Fruit fly (Drosophila melanogaster) whole organism, embryonic: ENCODE data around the gene CG5776.

Experiments
- CG10274 ChIP-seq: fragments of 200-800 bp; sonication (Bioruptor generic); optimal IDR thresholded peaks from 3 replicates; lab custom pipeline; 2017; ENCODE audit warnings: missing biosample characterization, mild to moderate bottlenecking, missing genetic modification characterization
- CG11085 ChIP-seq: fragments of 200-800 bp; sonication (Bioruptor generic); IDR thresholded peaks from 2 replicates; pipeline ENCODE4 v1.3.6; 2022; ENCODE audit warnings: missing biosample characterization, missing genetic modification characterization
- CG11456 ChIP-seq: fragments of 200-800 bp; sonication (Bioruptor generic); IDR thresholded peaks from 3 replicates; pipeline ENCODE4 v1.3.6; 2022; ENCODE audit warnings: missing biosample characterization, missing genetic modification characterization
- CG12769 ChIP-seq: fragments of 200-800 bp; sonication (Bioruptor generic); optimal IDR thresholded peaks from 2 replicates; lab custom pipeline; 2019; ENCODE audit warnings: missing biosample characterization, mild to moderate bottlenecking, missing genetic modification characterization, moderate library complexity
- CG12942 ChIP-seq: fragments of 200-800 bp; sonication (Bioruptor generic); optimal IDR thresholded peaks from 3 replicates; lab custom pipeline; 2016; ENCODE audit warnings: missing biosample characterization, missing genetic modification characterization
- CG13424 ChIP-seq: fragments of 200-800 bp; sonication (Bioruptor generic); optimal IDR thresholded peaks from 2 replicates; lab custom pipeline; 2019; ENCODE audit warnings: missing biosample characterization, mild to moderate bottlenecking, missing genetic modification characterization, moderate library complexity
- CG15479 ChIP-seq: fragments of 200-800 bp; sonication (Bioruptor generic); optimal IDR thresholded peaks from 3 replicates; lab custom pipeline; 2019; ENCODE audit warnings: missing biosample characterization, mild to moderate bottlenecking, missing genetic modification characterization, moderate library complexity
- CG16863 ChIP-seq: fragments of 200-800 bp; sonication (Bioruptor generic); optimal IDR thresholded peaks from 3 replicates; lab custom pipeline; 2016; ENCODE audit warnings: missing biosample characterization, missing genetic modification characterization
- CG17186 ChIP-seq: fragments of 200-800 bp; sonication (Bioruptor generic); optimal IDR thresholded peaks from 3 replicates; lab custom pipeline; 2017; ENCODE audit warnings: missing biosample characterization, missing genetic modification reagents, missing genetic modification characterization
- CG17802 ChIP-seq: fragments of 200-800 bp; sonication (Bioruptor generic); optimal IDR thresholded peaks from 2 replicates; lab custom pipeline; 2018; ENCODE audit warnings: missing biosample characterization, mild to moderate bottlenecking, missing genetic modification characterization, moderate library complexity
- CG17912 ChIP-seq: fragments of 200-800 bp; sonication (Bioruptor generic); optimal IDR thresholded peaks from 2 replicates; lab custom pipeline; 2018; ENCODE audit warnings: missing biosample characterization, mild to moderate bottlenecking, missing genetic modification characterization
- CG3065 ChIP-seq: fragments of 200-800 bp; sonication (Bioruptor generic); optimal IDR thresholded peaks from 2 replicates; lab custom pipeline; 2016; ENCODE audit warnings: missing biosample characterization, missing genetic modification characterization
- CG34376 ChIP-seq: fragments of 200-800 bp; sonication (Bioruptor generic); optimal IDR thresholded peaks from 2 replicates; lab custom pipeline; 2018; ENCODE audit warnings: missing biosample characterization, mild to moderate bottlenecking, missing genetic modification characterization
- CG34422 ChIP-seq: fragments of 200-800 bp; sonication (Bioruptor generic); IDR thresholded peaks from 3 replicates; pipeline ENCODE4 v1.3.6; 2022; ENCODE audit warnings: missing biosample characterization, missing genetic modification characterization
- CG3995 ChIP-seq: fragments of 200-800 bp; sonication (Bioruptor generic); optimal IDR thresholded peaks from 3 replicates; lab custom pipeline; 2016; ENCODE audit warnings: missing biosample characterization, missing genetic modification characterization
- CG6689 ChIP-seq: fragments of 200-800 bp; sonication (Bioruptor generic); IDR thresholded peaks from 2 replicates; pipeline ENCODE4 v1.3.6; 2022; ENCODE audit warnings: missing biosample characterization, missing genetic modification characterization
- CG7556 ChIP-seq: fragments of 200-800 bp; sonication (Bioruptor generic); optimal IDR thresholded peaks from 2 replicates; lab custom pipeline; 2017; ENCODE audit warnings: missing biosample characterization, mild to moderate bottlenecking, missing genetic modification characterization
- CG9876 ChIP-seq: fragments of 200-800 bp; sonication (Bioruptor generic); optimal IDR thresholded peaks from 2 replicates; lab custom pipeline; 2016; ENCODE audit warnings: missing biosample characterization, missing genetic modification characterization
- D19B ChIP-seq: fragments of 200-800 bp; sonication (Bioruptor generic); optimal IDR thresholded peaks from 2 replicates; lab custom pipeline; 2017; ENCODE audit warnings: missing biosample characterization, mild to moderate bottlenecking, missing genetic modification characterization
- Dp ChIP-seq: fragments of 200-800 bp; sonication (Bioruptor generic); optimal IDR thresholded peaks from 2 replicates; lab custom pipeline; 2018; ENCODE audit warnings: missing biosample characterization, mild to moderate bottlenecking, missing genetic modification characterization, moderate library complexity
- HHEX ChIP-seq: fragments of 200-800 bp; sonication (Bioruptor generic); optimal IDR thresholded peaks from 3 replicates; lab custom pipeline; 2017; ENCODE audit warnings: missing biosample characterization, mild to moderate bottlenecking, missing genetic modification characterization, missing genetic modification reagents
- HLH54F ChIP-seq: fragments of 200-800 bp; sonication (Bioruptor generic); optimal IDR thresholded peaks from 3 replicates; lab custom pipeline; 2016; ENCODE audit warnings: missing biosample characterization, missing genetic modification characterization
- Hr3 ChIP-seq: fragments of 200-800 bp; sonication (Bioruptor generic); optimal IDR thresholded peaks from 3 replicates; lab custom pipeline; 2016; ENCODE audit warnings: missing biosample characterization, missing genetic modification characterization
- Hsf ChIP-seq: fragments of 200-800 bp; sonication (Bioruptor generic); optimal IDR thresholded peaks from 3 replicates; lab custom pipeline; 2016; ENCODE audit warnings: missing biosample characterization, missing genetic modification characterization
- Lpt ChIP-seq: fragments of >200 bp; optimal IDR thresholded peaks from 2 replicates; lab custom pipeline; 2018; ENCODE audit warnings: missing biosample characterization, missing genetic modification characterization
- Oaz ChIP-seq: fragments of 200-800 bp; sonication (Bioruptor generic); IDR thresholded peaks from 2 replicates; pipeline ENCODE4 v1.3.6; 2022; ENCODE audit warnings: missing biosample characterization, missing genetic modification characterization
- Sry-β ChIP-seq: fragments of 200-800 bp; sonication (Bioruptor generic); optimal IDR thresholded peaks from 2 replicates; lab custom pipeline; 2018; ENCODE audit warnings: missing biosample characterization, mild to moderate bottlenecking, missing genetic modification characterization, moderate library complexity
- TFAM ChIP-seq: fragments of 200-800 bp; sonication (Bioruptor generic); optimal IDR thresholded peaks from 2 replicates; lab custom pipeline; 2017; ENCODE audit warnings: missing biosample characterization, missing genetic modification characterization, inconsistent platforms
- bab2 ChIP-seq: fragments of 200-800 bp; sonication (Bioruptor generic); optimal IDR thresholded peaks from 2 replicates; lab custom pipeline; 2016; ENCODE audit warnings: missing biosample characterization, missing genetic modification characterization
- bcd ChIP-seq: fragments of 200-800 bp; sonication (Bioruptor generic); optimal IDR thresholded peaks from 2 replicates; lab custom pipeline; 2017; ENCODE audit warnings: missing biosample characterization, mild to moderate bottlenecking, missing genetic modification characterization
- cwo ChIP-seq: fragments of 200-800 bp; sonication (Bioruptor generic); optimal IDR thresholded peaks from 3 replicates; lab custom pipeline; 2017; ENCODE audit warnings: missing biosample characterization, missing genetic modification characterization, mild to moderate bottlenecking, moderate library complexity, missing genetic modification reagents
- dati ChIP-seq: fragments of 200-800 bp; sonication (Bioruptor generic); IDR thresholded peaks from 2 replicates; pipeline ENCODE4 v1.3.6; 2022; ENCODE audit warnings: missing biosample characterization, missing genetic modification characterization
- dmrt99B ChIP-seq: fragments of 200-800 bp; sonication (Bioruptor generic); optimal IDR thresholded peaks from 2 replicates; lab custom pipeline; 2018; ENCODE audit warnings: missing biosample characterization, mild to moderate bottlenecking, missing genetic modification characterization, moderate library complexity
- ems ChIP-seq: fragments of 200-800 bp; sonication (Bioruptor generic); optimal IDR thresholded peaks from 3 replicates; lab custom pipeline; 2016; ENCODE audit warnings: missing biosample characterization, missing genetic modification characterization
- gce ChIP-seq: fragments of 200-800 bp; sonication (Bioruptor generic); IDR thresholded peaks from 3 replicates; pipeline ENCODE4 v1.3.6; 2022; ENCODE audit warnings: missing biosample characterization, missing genetic modification characterization
- hkb ChIP-seq, 2 experiments: fragments of 200-800 bp in 1 of 2; fragments of >200 bp in 1 of 2; sonication (Bioruptor generic) in 1 of 2; IDR thresholded peaks in 1 of 2; optimal IDR thresholded peaks in 1 of 2; 2 replicates each; pipeline versions ENCODE4 v1.3.6 to Lab custom; 2017 to 2022; ENCODE audit warnings: missing biosample characterization in 1 of 2, missing genetic modification characterization in 1 of 2
- ind ChIP-seq: fragments of 200-800 bp; sonication (Bioruptor generic); optimal IDR thresholded peaks from 3 replicates; lab custom pipeline; 2016; ENCODE audit warnings: missing biosample characterization, missing genetic modification characterization
- jing ChIP-seq: fragments of 200-800 bp; sonication (Bioruptor generic); optimal IDR thresholded peaks from 2 replicates; lab custom pipeline; 2018; ENCODE audit warnings: missing biosample characterization, mild to moderate bottlenecking, missing genetic modification characterization
- maf-S ChIP-seq: fragments of 200-800 bp; sonication (Bioruptor generic); optimal IDR thresholded peaks from 2 replicates; lab custom pipeline; 2016; ENCODE audit warnings: missing biosample characterization, missing genetic modification characterization
- nau ChIP-seq: fragments of 200-800 bp; sonication (Bioruptor generic); optimal IDR thresholded peaks from 3 replicates; lab custom pipeline; 2017; ENCODE audit warnings: missing biosample characterization, mild to moderate bottlenecking, missing genetic modification characterization, missing genetic modification reagents
- onecut ChIP-seq: fragments of 200-800 bp; sonication (Bioruptor generic); IDR thresholded peaks from 2 replicates; pipeline ENCODE4 v1.3.6; 2022; ENCODE audit warnings: missing biosample characterization, missing genetic modification characterization
- pfk ChIP-seq: fragments of 200-800 bp; sonication (Bioruptor generic); optimal IDR thresholded peaks from 2 replicates; lab custom pipeline; 2018; ENCODE audit warnings: missing biosample characterization, mild to moderate bottlenecking, missing genetic modification characterization, moderate library complexity
- sens-2 ChIP-seq: fragments of 200-800 bp; sonication (Bioruptor generic); IDR thresholded peaks from 2 replicates; pipeline ENCODE4 v1.3.6; 2022; ENCODE audit warnings: missing biosample characterization, missing genetic modification characterization
- sima ChIP-seq: fragments of 200-800 bp; sonication (Bioruptor generic); optimal IDR thresholded peaks from 2 replicates; lab custom pipeline; 2016; ENCODE audit warnings: missing biosample characterization, missing genetic modification characterization
- slp2 ChIP-seq: fragments of 200-800 bp; sonication (Bioruptor generic); optimal IDR thresholded peaks from 2 replicates; lab custom pipeline; 2016; ENCODE audit warnings: missing biosample characterization, missing genetic modification characterization
- sqz ChIP-seq: fragments of 200-800 bp; sonication (Bioruptor generic); optimal IDR thresholded peaks from 3 replicates; lab custom pipeline; 2018; ENCODE audit warnings: missing biosample characterization, mild to moderate bottlenecking, missing genetic modification characterization
- ssp ChIP-seq: fragments of 200-800 bp; sonication (Bioruptor generic); IDR thresholded peaks from 2 replicates; pipeline ENCODE4 v1.3.6; 2022; ENCODE audit warnings: missing biosample characterization, missing genetic modification characterization
- tll ChIP-seq, 2 experiments: fragments of 200-800 bp in 1 of 2; fragments of >200 bp in 1 of 2; sonication (Bioruptor generic) in 1 of 2; optimal IDR thresholded peaks; 2 replicates each; lab custom pipeline; 2017 to 2019; ENCODE audit warnings: missing biosample characterization in 2 of 2, missing genetic modification characterization in 2 of 2, mild to moderate bottlenecking in 1 of 2, moderate library complexity in 1 of 2
- trh ChIP-seq: fragments of 200-800 bp; sonication (Bioruptor generic); optimal IDR thresholded peaks from 2 replicates; lab custom pipeline; 2016; ENCODE audit warnings: missing biosample characterization, missing genetic modification characterization
- ttk ChIP-seq: fragments of 200-800 bp; sonication (Bioruptor generic); IDR thresholded peaks from 2 replicates; pipeline ENCODE4 v2.1.2; 2022; ENCODE audit warnings: missing biosample characterization, missing genetic modification characterization

CG5776 gene

dm6 chr2L:12721794-12722315, 17.6 kb upstream of the CG5776 start, which contains the start of gene Pih1D1 (continued):
- TF ChIP-seq CG11085 (GFP tag; lab: Robert Waterston, UW) (peak; percentile 92), Dp (peak; percentile 11), hkb (optimal IDR thresholded peaks at IDR 0.05; lab: Kevin White, UChicago) (no peak), hkb (GFP tag; IDR thresholded peaks at IDR 0.05; lab: Robert Waterston, UW) (peak; percentile 95), pfk (GFP tag; lab: Kevin White, UChicago) (no peak), CG9876 (peak; percentile 88), HHEX (GFP tag; lab: Kevin White, UChicago) (peak; percentile 94), sqz (peak; percentile 83), tll (GFP tag; optimal IDR thresholded peaks at IDR 0.05; lab: Kevin White, UChicago) (peak; percentile 34 to 36), CG3995 (GFP tag; lab: Kevin White, UChicago) (peak; percentile 77), HLH54F (GFP tag; lab: Kevin White, UChicago) (peak; percentile 95), nau (GFP tag; lab: Kevin White, UChicago) (peak; percentile 89), D19B (GFP tag; lab: Kevin White, UChicago) (peak; percentile 90), jing (GFP tag; lab: Kevin White, UChicago) (peak; percentile 88), CG34376 (peak; percentile 84), bab2 (GFP tag; lab: Kevin White, UChicago) (peak; percentile 95), CG3065 (peak; percentile 76), Hsf (peak; percentile 96), CG16863 (GFP tag; lab: Kevin White, UChicago) (peak; percentile 91), ssp (GFP tag; lab: Robert Waterston, UW) (peak; percentile 89), gce (GFP tag; lab: Robert Waterston, UW) (peak; percentile 88), Lpt (GFP tag; lab: Kevin White, UChicago) (no peak), CG6689 (peak; percentile 97), maf-S (GFP tag; lab: Kevin White, UChicago) (peak; percentile 92), cwo (GFP tag; lab: Kevin White, UChicago) (peak; percentile 89), onecut (GFP tag; lab: Robert Waterston, UW) (peak; percentile 82), trh (peak; percentile 90), dmrt99B (tag; lab: Kevin White, UChicago) (peak; percentile 94), CG15479 (GFP tag; lab: Kevin White, UChicago) (peak; percentile 7), slp2 (peak; percentile 89), CG34422 (GFP tag; lab: Robert Waterston, UW) (peak; percentile 96), CG17186 (GFP tag; lab: Kevin White, UChicago) (peak; percentile 59), CG12769 (tag; lab: Kevin White, UChicago) (no peak), ems (GFP tag; lab: Kevin White, UChicago) (peak; percentile 86), ind (peak; percentile 97), bcd (peak; percentile 98), sima (peak; percentile 48), CG13424 (peak; percentile 96), CG12942 (peak; percentile 93), CG10274 (GFP tag; lab: Kevin White, UChicago) (peak; percentile 83), TFAM (peak; percentile 72), CG17802 (tag; lab: Kevin White, UChicago) (peak; percentile 82), ttk (GFP tag; lab: Robert Waterston, UW) (peak; percentile 94), dati (GFP tag; lab: Robert Waterston, UW) (peak; percentile 78; the same call in 1 of the 2 replicates), CG11456 (GFP tag; lab: Robert Waterston, UW) (peak; percentile 95), Sry-β (GFP tag; lab: Kevin White, UChicago) (peak; percentile 36), CG7556 (GFP tag; lab: Kevin White, UChicago) (peak; percentile 93), Oaz (GFP tag; lab: Robert Waterston, UW) (peak; percentile 95), CG17912 (peak; percentile 52), sens-2 (GFP tag; lab: Robert Waterston, UW) (peak; percentile 87), Hr3 (peak; percentile 97)
